Worm (Caenorhabditis elegans): ENCODE measurements around the gene pqn-67.

ce11 chrV:12907436-12907835 is 16.8 kb upstream of the pqn-67 start:
- TF ChIP-seq T22C8.4 (GFP tag; IDR thresholded peaks at IDR 0.05) (no peak), tab-1 (GFP tag; IDR thresholded peaks at IDR 0.05) (no peak), ztf-29 (GFP tag; IDR thresholded peaks at IDR 0.05) (no peak), med-1 (GFP tag; optimal IDR thresholded peaks at IDR 0.05; ENCODE audit: insufficient read depth) (no peak), ztf-23 (GFP tag; IDR thresholded peaks at IDR 0.05) (no peak)
